Fruit fly (Drosophila melanogaster) whole organism, embryonic: ENCODE measurements around the gene Jhbp1.
A peak's percentile ranks its signal among the peaks of the same experiment; 100 is the strongest.

Source experiments
- CG10979 ChIP-seq: fragments of 200-800 bp; sonication (Bioruptor generic); optimal IDR thresholded peaks from 2 replicates; lab custom pipeline; 2018; ENCODE audit warnings: missing biosample characterization, mild to moderate bottlenecking, missing genetic modification characterization, moderate library complexity
- CG15479 ChIP-seq: fragments of 200-800 bp; sonication (Bioruptor generic); optimal IDR thresholded peaks from 3 replicates; lab custom pipeline; 2019; ENCODE audit warnings: missing biosample characterization, mild to moderate bottlenecking, missing genetic modification characterization, moderate library complexity
- CG4404 ChIP-seq: fragments of 200-800 bp; sonication (Bioruptor generic); IDR thresholded peaks from 2 replicates; pipeline ENCODE4 v1.3.6; 2022; ENCODE audit warnings: missing biosample characterization, missing genetic modification characterization
- CG9727 ChIP-seq: fragments of 200-800 bp; sonication (Bioruptor generic); optimal IDR thresholded peaks from 3 replicates; lab custom pipeline; 2017; ENCODE audit warnings: missing biosample characterization, mild to moderate bottlenecking, missing genetic modification characterization
- ERR ChIP-seq: fragments of 200-800 bp; sonication (Bioruptor generic); optimal IDR thresholded peaks from 2 replicates; lab custom pipeline; 2016; ENCODE audit warnings: missing biosample characterization, missing genetic modification characterization
- Ets65A ChIP-seq: fragments of 200-800 bp; sonication (Bioruptor generic); peaks from one replicate; lab custom pipeline; 2016; ENCODE audit warnings: missing biosample characterization, missing genetic modification characterization
- NC2β ChIP-seq: fragments of 200-800 bp; sonication (Bioruptor generic); optimal IDR thresholded peaks from 2 replicates; lab custom pipeline; 2016; ENCODE audit warnings: missing biosample characterization, missing genetic modification characterization
- Xrp1 ChIP-seq: fragments of 200-800 bp; sonication (Bioruptor generic); IDR thresholded peaks from 2 replicates; pipeline ENCODE4 v1.3.6; 2022; ENCODE audit warnings: missing biosample characterization, missing genetic modification characterization
- jigr1 ChIP-seq: fragments of 200-800 bp; sonication (Bioruptor generic); IDR thresholded peaks from 3 replicates; pipeline ENCODE4 v1.3.6; 2022; ENCODE audit warnings: missing biosample characterization, missing genetic modification characterization
- slbo ChIP-seq: fragments of 200-800 bp; sonication (Bioruptor generic); IDR thresholded peaks from 2 replicates; pipeline ENCODE4 v1.3.6; 2022; ENCODE audit warnings: missing biosample characterization, missing genetic modification characterization
- twi ChIP-seq: fragments of 200-800 bp; optimal IDR thresholded peaks from 2 replicates; lab custom pipeline; 2019; ENCODE audit warnings: missing biosample characterization, mild to moderate bottlenecking, missing genetic modification characterization, moderate library complexity

DNA sequence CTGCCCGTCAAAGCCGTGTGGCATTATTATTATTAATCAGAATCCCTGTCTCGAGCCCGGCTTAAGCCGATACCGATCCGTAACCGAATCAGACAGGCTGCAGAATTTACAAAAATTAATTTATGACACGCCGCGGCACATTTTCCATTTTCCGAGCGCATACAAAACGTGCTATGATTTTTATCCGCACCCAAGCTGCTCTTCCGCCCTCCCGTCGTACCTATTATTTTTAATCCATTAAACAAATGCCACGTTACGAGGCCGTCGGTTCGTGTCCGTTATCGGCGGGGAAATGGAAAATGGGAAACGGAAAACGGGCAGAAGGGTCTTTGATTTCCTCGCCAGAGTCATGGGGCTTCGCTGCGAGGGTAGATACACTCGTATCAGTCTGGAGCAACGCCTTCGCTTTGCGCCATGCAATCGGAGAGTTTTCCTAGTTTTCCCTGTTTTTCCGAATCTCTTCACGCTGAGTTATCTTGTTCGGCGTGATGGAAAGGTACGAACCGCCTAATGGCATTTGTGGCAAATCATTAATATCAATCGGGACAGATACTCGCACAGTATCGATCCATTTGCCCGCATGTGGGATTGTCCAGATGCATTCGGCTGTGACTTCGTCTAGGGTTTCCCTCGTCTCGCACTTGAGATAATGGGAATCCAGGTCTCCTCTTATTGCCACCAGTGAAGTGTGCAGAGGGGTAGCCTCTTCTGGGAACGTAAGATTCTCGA lies 15.0 kb downstream of the Jhbp1 start:
- TF ChIP-seq CG9727 (GFP tag; lab: Kevin White, UChicago) (no peak), ERR (GFP tag; lab: Kevin White, UChicago) (no peak), CG10979 (tag; lab: Kevin White, UChicago) (no peak), twi (tag; lab: Kevin White, UChicago) (peak; percentile 44), jigr1 (GFP tag; lab: Robert Waterston, UW) (no peak), NC2β (GFP tag; lab: Kevin White, UChicago) (no peak), Ets65A (GFP tag; lab: Kevin White, UChicago) (no peak), CG15479 (GFP tag; lab: Kevin White, UChicago) (peak; percentile 8), CG4404 (GFP tag; lab: Robert Waterston, UW) (no peak), slbo (GFP tag; lab: Robert Waterston, UW) (no peak), Xrp1 (no peak)
